Worm (Caenorhabditis elegans): ENCODE results near the gene F56D2.5.

DNA sequence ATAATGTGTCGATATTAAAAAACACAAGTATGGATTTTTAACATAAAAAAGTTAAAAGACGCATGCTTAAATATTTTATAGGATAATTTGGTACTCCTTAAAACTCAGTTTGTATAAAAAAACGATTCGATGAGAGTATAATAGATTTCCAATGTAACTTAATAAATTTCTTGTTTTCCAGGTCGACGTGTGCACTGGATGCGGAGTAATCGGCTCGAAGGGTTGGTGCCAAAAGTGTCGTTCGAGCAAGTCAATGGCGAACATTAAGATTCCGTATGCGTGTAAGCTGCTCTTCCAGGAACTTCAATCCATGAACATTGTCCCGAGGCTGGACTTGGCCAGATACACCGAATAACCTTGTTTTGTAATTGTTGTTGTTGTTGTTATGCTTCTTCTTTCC, 16.9 kb downstream of the F56D2.5 start:
- TF ChIP-seq ztf-11 (tag; optimal IDR thresholded peaks at IDR 0.05) (no peak), pqm-1 (tag; optimal IDR thresholded peaks at IDR 0.05) (no peak), ama-1 (optimal IDR thresholded peaks at IDR 0.05) (no peak), unc-62 (GFP tag; optimal IDR thresholded peaks at IDR 0.05) (no peak), ceh-82 (tag; optimal IDR thresholded peaks at IDR 0.05) (no peak), tbx-2 (tag; optimal IDR thresholded peaks at IDR 0.05) (no peak), mdl-1 (tag; optimal IDR thresholded peaks at IDR 0.05) (no peak), nhr-23 (tag; optimal IDR thresholded peaks at IDR 0.05) (no peak), nhr-76 (tag; optimal IDR thresholded peaks at IDR 0.05) (no peak), R02D3.7 (tag; optimal IDR thresholded peaks at IDR 0.05) (no peak), lin-39 (tag; optimal IDR thresholded peaks at IDR 0.05) (no peak)
